Worm (Caenorhabditis elegans) whole organism, L3 larva: Measurements from ENCODE around the gene D2096.5.

Experiments
- R02D3.7 ChIP-seq: fragments of 150-350 bp; optimal IDR thresholded peaks from 2 replicates; lab custom pipeline; 2014; ENCODE audit warnings: missing biosample characterization, missing genetic modification characterization
- ZK546.5 ChIP-seq: sonication (generic microtip); optimal IDR thresholded peaks from 2 replicates; lab custom pipeline; 2017; ENCODE audit warnings: missing biosample characterization, missing genetic modification characterization
- aly-2 ChIP-seq: fragments of 150-350 bp; optimal IDR thresholded peaks from 2 replicates; lab custom pipeline; 2014; ENCODE audit warnings: missing biosample characterization, missing genetic modification characterization
- ama-1 ChIP-seq: fragments of 150-350 bp; optimal IDR thresholded peaks from 2 replicates; lab custom pipeline; 2018
- ceh-16 ChIP-seq: sonication (generic microtip); optimal IDR thresholded peaks from 2 replicates; lab custom pipeline; 2017; ENCODE audit warnings: missing biosample characterization, missing genetic modification characterization
- ceh-28 ChIP-seq: fragments of 150-350 bp; optimal IDR thresholded peaks from 2 replicates; lab custom pipeline; 2014; ENCODE audit warnings: missing biosample characterization, missing genetic modification reagents, missing genetic modification characterization
- ceh-82 ChIP-seq: fragments of 150-350 bp; optimal IDR thresholded peaks from 2 replicates; lab custom pipeline; 2014; ENCODE audit warnings: missing biosample characterization, missing genetic modification characterization
- ceh-9 ChIP-seq: sonication (generic microtip); optimal IDR thresholded peaks from 2 replicates; lab custom pipeline; 2018; ENCODE audit warnings: missing biosample characterization, missing genetic modification characterization
- daf-12 ChIP-seq: fragments of 150-350 bp; optimal IDR thresholded peaks from 2 replicates; lab custom pipeline; 2014; ENCODE audit warnings: missing biosample characterization, missing genetic modification reagents, missing genetic modification characterization
- egl-27 ChIP-seq: sonication (generic microtip); optimal IDR thresholded peaks from 4 replicates; lab custom pipeline; 2017; ENCODE audit warnings: missing biosample characterization, missing genetic modification reagents, missing genetic modification characterization
- egl-5 ChIP-seq: fragments of 150-350 bp; optimal IDR thresholded peaks from 2 replicates; lab custom pipeline; 2017; ENCODE audit warnings: missing biosample characterization, missing genetic modification reagents, missing genetic modification characterization, inconsistent platforms
- elt-1 ChIP-seq: fragments of 150-350 bp; optimal IDR thresholded peaks from 2 replicates; lab custom pipeline; 2014; ENCODE audit warnings: missing biosample characterization, missing genetic modification characterization
- elt-2 ChIP-seq: sonication (generic microtip); optimal IDR thresholded peaks from 2 replicates; lab custom pipeline; 2016; ENCODE audit warnings: missing genetic modification reagents, mild to moderate bottlenecking, missing genetic modification characterization, missing compliant biosample characterization
- elt-3 ChIP-seq, 3 experiments: fragments of 150-350 bp in 1 of 3; sonication (generic microtip) in 2 of 3; optimal IDR thresholded peaks; 2 replicates in 2 of 3; 4 replicates in 1 of 3; lab custom pipeline; 2014 to 2017; ENCODE audit warnings: missing biosample characterization in 3 of 3, missing genetic modification characterization in 3 of 3
- eor-1 ChIP-seq, 2 experiments: fragments of 150-350 bp; optimal IDR thresholded peaks; 2 replicates each; lab custom pipeline; 2014 to 2018; ENCODE audit warnings: missing biosample characterization in 2 of 2, missing genetic modification characterization in 2 of 2
- fkh-10 ChIP-seq: sonication (generic microtip); optimal IDR thresholded peaks from 2 replicates; lab custom pipeline; 2017; ENCODE audit warnings: missing biosample characterization, missing genetic modification reagents, missing genetic modification characterization
- fkh-2 ChIP-seq: fragments of 150-350 bp; optimal IDR thresholded peaks from 2 replicates; lab custom pipeline; 2014; ENCODE audit warnings: missing biosample characterization, missing genetic modification reagents, missing genetic modification characterization
- fos-1 ChIP-seq: fragments of 150-350 bp; optimal IDR thresholded peaks from 2 replicates; lab custom pipeline; 2014; ENCODE audit warnings: missing biosample characterization, missing genetic modification characterization
- hmg-11 ChIP-seq: sonication (generic microtip); optimal IDR thresholded peaks from 2 replicates; lab custom pipeline; 2016; ENCODE audit warnings: missing genetic modification characterization, missing compliant biosample characterization
- jun-1 ChIP-seq: fragments of 150-350 bp; optimal IDR thresholded peaks from 2 replicates; lab custom pipeline; 2014; ENCODE audit warnings: missing biosample characterization, missing genetic modification reagents, missing genetic modification characterization
- lin-15B ChIP-seq: fragments of 150-350 bp; optimal IDR thresholded peaks from 2 replicates; lab custom pipeline; 2014; ENCODE audit warnings: missing biosample characterization, missing genetic modification characterization
- lin-39 ChIP-seq: fragments of 150-350 bp; optimal IDR thresholded peaks from 2 replicates; lab custom pipeline; 2018; ENCODE audit warnings: missing biosample characterization, missing genetic modification reagents, missing genetic modification characterization
- lsy-12 ChIP-seq: sonication (generic microtip); optimal IDR thresholded peaks from 2 replicates; lab custom pipeline; 2016; ENCODE audit warnings: mild to moderate bottlenecking, missing genetic modification characterization, missing compliant biosample characterization
- mdl-1 ChIP-seq: fragments of 150-350 bp; optimal IDR thresholded peaks from 2 replicates; lab custom pipeline; 2014; ENCODE audit warnings: missing biosample characterization, missing genetic modification characterization
- mml-1 ChIP-seq: fragments of 150-350 bp; sonication (generic microtip); optimal IDR thresholded peaks from 3 replicates; lab custom pipeline; 2014; ENCODE audit warnings: missing biosample characterization, missing genetic modification characterization
- nfya-1 ChIP-seq: sonication (generic microtip); optimal IDR thresholded peaks from 2 replicates; lab custom pipeline; 2017; ENCODE audit warnings: missing genetic modification characterization, mild to moderate bottlenecking, missing compliant biosample characterization, antibody characterized with exemption, moderate library complexity; ENCODE audit not compliant: insufficient read depth
- nhr-11 ChIP-seq: fragments of 150-350 bp; optimal IDR thresholded peaks from 2 replicates; lab custom pipeline; 2014; ENCODE audit warnings: missing biosample characterization, missing genetic modification characterization
- nhr-12 ChIP-seq: fragments of 150-350 bp; optimal IDR thresholded peaks from 2 replicates; lab custom pipeline; 2014; ENCODE audit warnings: missing biosample characterization, missing genetic modification characterization
- nhr-23 ChIP-seq: fragments of 150-350 bp; optimal IDR thresholded peaks from 2 replicates; lab custom pipeline; 2014; ENCODE audit warnings: missing biosample characterization, missing genetic modification reagents, missing genetic modification characterization
- nhr-237 ChIP-seq: fragments of 150-350 bp; optimal IDR thresholded peaks from 2 replicates; lab custom pipeline; 2014; ENCODE audit warnings: missing biosample characterization, missing genetic modification characterization
- nhr-25 ChIP-seq: sonication (generic microtip); optimal IDR thresholded peaks from 2 replicates; lab custom pipeline; 2017; ENCODE audit warnings: missing biosample characterization, missing genetic modification characterization
- nhr-28 ChIP-seq: fragments of 150-350 bp; optimal IDR thresholded peaks from 2 replicates; lab custom pipeline; 2014; ENCODE audit warnings: missing biosample characterization, missing genetic modification characterization
- nhr-43 ChIP-seq: sonication (generic microtip); optimal IDR thresholded peaks from 2 replicates; lab custom pipeline; 2016; ENCODE audit warnings: mild to moderate bottlenecking, missing genetic modification characterization, missing compliant biosample characterization; ENCODE audit not compliant: poor library complexity, severe bottlenecking
- nhr-67 ChIP-seq: fragments of 150-350 bp; optimal IDR thresholded peaks from 2 replicates; lab custom pipeline; 2014; ENCODE audit warnings: missing biosample characterization, missing genetic modification characterization
- nhr-76 ChIP-seq: fragments of 150-350 bp; sonication (generic microtip); optimal IDR thresholded peaks from 5 replicates; lab custom pipeline; 2014; ENCODE audit warnings: missing biosample characterization, missing genetic modification characterization
- nhr-77 ChIP-seq: fragments of 150-350 bp; optimal IDR thresholded peaks from 2 replicates; lab custom pipeline; 2014; ENCODE audit warnings: missing biosample characterization, missing genetic modification characterization
- pha-4 ChIP-seq: fragments of 150-350 bp; optimal IDR thresholded peaks from 2 replicates; lab custom pipeline; 2014; ENCODE audit warnings: missing biosample characterization, missing genetic modification reagents, missing genetic modification characterization
- pqm-1 ChIP-seq: fragments of 150-350 bp; optimal IDR thresholded peaks from 2 replicates; lab custom pipeline; 2017; ENCODE audit warnings: missing biosample characterization, missing genetic modification characterization, inconsistent platforms
- sea-2 ChIP-seq: fragments of 150-350 bp; sonication (generic microtip); optimal IDR thresholded peaks from 4 replicates; lab custom pipeline; 2014; ENCODE audit warnings: missing biosample characterization, missing genetic modification reagents, missing genetic modification characterization
- skn-1 ChIP-seq: fragments of 150-350 bp; optimal IDR thresholded peaks from 2 replicates; lab custom pipeline; 2014; ENCODE audit warnings: missing biosample characterization, missing genetic modification characterization
- snpc-4 ChIP-seq: fragments of 150-350 bp; optimal IDR thresholded peaks from 2 replicates; lab custom pipeline; 2014; ENCODE audit warnings: missing biosample characterization, missing genetic modification characterization
- tbx-2 ChIP-seq: sonication (generic microtip); optimal IDR thresholded peaks from 2 replicates; lab custom pipeline; 2016; ENCODE audit warnings: mild to moderate bottlenecking, missing genetic modification characterization, missing compliant biosample characterization
- unc-39 ChIP-seq: sonication (generic microtip); optimal IDR thresholded peaks from 4 replicates; lab custom pipeline; 2017; ENCODE audit warnings: missing biosample characterization, missing genetic modification characterization
- unc-62 ChIP-seq: fragments of 150-350 bp; sonication (generic microtip); optimal IDR thresholded peaks from 4 replicates; lab custom pipeline; 2014; ENCODE audit warnings: missing biosample characterization, missing genetic modification reagents, missing genetic modification characterization
- zag-1 ChIP-seq: fragments of 150-350 bp; optimal IDR thresholded peaks from 2 replicates; lab custom pipeline; 2014; ENCODE audit warnings: missing biosample characterization, missing genetic modification characterization
- ztf-11 ChIP-seq: fragments of 150-350 bp; optimal IDR thresholded peaks from 2 replicates; lab custom pipeline; 2014; ENCODE audit warnings: missing biosample characterization, missing genetic modification characterization
- ztf-4 ChIP-seq: fragments of 150-350 bp; optimal IDR thresholded peaks from 2 replicates; lab custom pipeline; 2014; ENCODE audit warnings: missing biosample characterization, missing genetic modification characterization

Gene D2096.5

DNA sequence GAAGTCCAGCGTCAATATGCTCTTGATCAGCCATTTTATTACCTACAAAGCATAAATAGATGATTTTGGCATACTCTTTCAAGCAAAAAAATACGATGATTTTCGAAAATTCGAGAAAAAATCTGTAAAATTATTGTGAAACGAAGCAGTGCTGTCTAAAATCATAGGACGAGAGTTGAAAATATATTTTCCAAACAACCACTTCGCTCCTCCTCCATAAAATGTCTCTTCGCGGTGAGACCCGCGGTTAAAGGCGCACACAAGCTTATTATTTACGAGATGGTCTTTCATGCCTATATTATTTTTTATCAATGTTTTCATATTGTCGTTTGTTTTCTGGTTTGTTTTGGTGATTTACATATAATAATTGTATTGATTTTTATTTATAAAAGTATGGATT lies 19.7 kb upstream of the D2096.5 start, which contains the start of gene nap-1:
Gene nap-1 (minus strand): TSS at position 42 of the 400 bp plus-strand sequence.
- TF ChIP-seq nhr-237 = no peak
- peak; percentile 58 for TF ChIP-seq elt-2
- peak; percentile 84 for TF ChIP-seq lin-39 (tag; lab: Kevin White, UChicago)
- no peak for TF ChIP-seq mdl-1 (tag; lab: Kevin White, UChicago)
- peak; percentile 97 for TF ChIP-seq R02D3.7
- TF ChIP-seq nhr-23 (tag; lab: Kevin White, UChicago) = peak; percentile 75
- TF ChIP-seq nhr-12 (tag; lab: Kevin White, UChicago) = no peak
- no peak for TF ChIP-seq ceh-16
- no peak for TF ChIP-seq lsy-12
- no peak for TF ChIP-seq unc-39 (tag; lab: Kevin White, UChicago)
- no peak for TF ChIP-seq zag-1 (tag; lab: Kevin White, UChicago)
- no peak for TF ChIP-seq ZK546.5 (tag; lab: Kevin White, UChicago)
- peak; percentile 68 for TF ChIP-seq hmg-11 (tag; lab: Kevin White, UChicago)
- TF ChIP-seq jun-1 (tag; lab: Kevin White, UChicago) = no peak
- peak; percentile 95 for TF ChIP-seq pha-4 (tag; lab: Kevin White, UChicago)
- peak; percentile 43 for TF ChIP-seq pqm-1
- TF ChIP-seq snpc-4 = peak; percentile 83
- peak; percentile 26 for TF ChIP-seq unc-62 (GFP tag; lab: Kevin White, UChicago)
- TF ChIP-seq sea-2 (GFP tag; lab: Kevin White, UChicago) = no peak
- TF ChIP-seq daf-12 = no peak
- no peak for TF ChIP-seq ceh-9 (tag; lab: Kevin White, UChicago)
- no peak for TF ChIP-seq nhr-77 (tag; lab: Kevin White, UChicago)
- TF ChIP-seq mml-1 (tag; lab: Kevin White, UChicago) = no peak
- TF ChIP-seq ztf-4 = peak; percentile 62
- TF ChIP-seq tbx-2 (tag; lab: Kevin White, UChicago) = no peak
- TF ChIP-seq ceh-28 (tag; lab: Kevin White, UChicago) = peak; percentile 39
- peak; percentile 87 for TF ChIP-seq nfya-1
- no peak for TF ChIP-seq ztf-11 (tag; lab: Kevin White, UChicago)
- peak; percentile 14 for TF ChIP-seq ama-1 (lab: Kevin White, UChicago)
- TF ChIP-seq elt-1 (tag; lab: Kevin White, UChicago) = no peak
- TF ChIP-seq eor-1 (tag; optimal IDR thresholded peaks at IDR 0.05; lab: Kevin White, UChicago) = no peak
- peak; percentile 47 for TF ChIP-seq nhr-25 (tag; lab: Kevin White, UChicago)
- TF ChIP-seq elt-3 (tag; optimal IDR thresholded peaks at IDR 0.05; lab: Kevin White, UChicago) = no peak
- TF ChIP-seq lin-15B (tag; lab: Kevin White, UChicago) = peak; percentile 82
- peak; percentile 85 for TF ChIP-seq egl-5 (tag; lab: Kevin White, UChicago)
- no peak for TF ChIP-seq nhr-28
- peak; percentile 33 for TF ChIP-seq skn-1
- TF ChIP-seq fkh-10 (GFP tag; lab: Kevin White, UChicago) = peak; percentile 24
- TF ChIP-seq nhr-67 (tag; lab: Kevin White, UChicago) = no peak
- TF ChIP-seq fkh-2 (tag; lab: Kevin White, UChicago) = no peak
- TF ChIP-seq ceh-82 = no peak
- no peak for TF ChIP-seq nhr-43 (tag; lab: Kevin White, UChicago)
- no peak for TF ChIP-seq fos-1
- no peak for TF ChIP-seq egl-27
- TF ChIP-seq aly-2 (tag; lab: Kevin White, UChicago) = no peak
- no peak for TF ChIP-seq nhr-11 (tag; lab: Kevin White, UChicago)
- TF ChIP-seq nhr-76 (tag; lab: Kevin White, UChicago) = no peak

DNA sequence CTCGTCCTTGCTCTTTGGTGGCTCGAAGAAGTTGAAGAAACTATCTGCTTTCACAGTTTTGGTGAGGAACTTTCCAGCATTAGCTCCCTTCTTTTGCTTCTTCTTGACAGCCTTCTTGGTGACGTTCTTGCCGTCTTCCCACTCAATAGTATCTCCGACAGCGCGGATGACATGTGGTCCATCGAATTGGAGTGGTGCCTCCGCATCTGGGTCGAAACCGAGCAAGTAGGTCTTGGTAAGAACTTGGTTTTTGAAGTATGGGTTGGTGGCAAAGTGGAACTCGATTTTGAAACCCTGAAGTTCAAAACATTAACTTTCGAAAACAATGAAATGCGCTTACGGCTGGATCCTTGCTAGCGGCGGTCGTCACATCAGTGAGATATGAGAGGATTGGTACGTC lies 18.7 kb upstream of the D2096.5 start:
- TF ChIP-seq daf-12 (no peak), nhr-237 (no peak), egl-5 (tag; lab: Kevin White, UChicago) (no peak), jun-1 (tag; lab: Kevin White, UChicago) (no peak), nhr-67 (tag; lab: Kevin White, UChicago) (no peak)
